Fruit fly (Drosophila melanogaster) whole organism, pupa: Measurements from ENCODE around the gene CG15252.

ENCODE experiments used
- CG12605 ChIP-seq: fragments of 200-800 bp; sonication (Bioruptor generic); IDR thresholded peaks from 2 replicates; pipeline ENCODE4 v1.3.6; 2022; ENCODE audit warnings: missing biosample characterization, missing genetic modification characterization
- CG13204 ChIP-seq: fragments of 200-800 bp; sonication (Bioruptor generic); optimal IDR thresholded peaks from 2 replicates; lab custom pipeline; 2018; ENCODE audit warnings: missing biosample characterization, mild to moderate bottlenecking, missing genetic modification characterization, moderate library complexity
- CG15710 ChIP-seq: fragments of 200-800 bp; sonication (Bioruptor generic); optimal IDR thresholded peaks from 2 replicates; lab custom pipeline; 2018; ENCODE audit warnings: missing biosample characterization, mild to moderate bottlenecking, missing genetic modification characterization, moderate library complexity
- CG17806 ChIP-seq: fragments of 200-800 bp; sonication (Bioruptor generic); optimal IDR thresholded peaks from 2 replicates; lab custom pipeline; 2018; ENCODE audit warnings: missing biosample characterization, mild to moderate bottlenecking, missing genetic modification characterization, moderate library complexity
- CG4496 ChIP-seq: fragments of 200-800 bp; sonication (Bioruptor generic); IDR thresholded peaks from 3 replicates; pipeline ENCODE4 v1.3.6; 2022; ENCODE audit warnings: missing biosample characterization, missing genetic modification characterization
- D1 ChIP-seq: fragments of 200-800 bp; sonication (Bioruptor generic); optimal IDR thresholded peaks from 2 replicates; lab custom pipeline; 2018; ENCODE audit warnings: missing biosample characterization, mild to moderate bottlenecking, missing genetic modification characterization, moderate library complexity
- EcR ChIP-seq: fragments of 200-800 bp; sonication (Bioruptor generic); optimal IDR thresholded peaks from 3 replicates; lab custom pipeline; 2019; ENCODE audit warnings: missing biosample characterization, missing genetic modification characterization, mild to moderate bottlenecking, moderate library complexity, missing genetic modification reagents
- Ets98B ChIP-seq: fragments of 200-800 bp; sonication (Bioruptor generic); IDR thresholded peaks from 2 replicates; pipeline ENCODE4 v1.3.6; 2022; ENCODE audit warnings: missing biosample characterization, missing genetic modification characterization
- Pif1B ChIP-seq: fragments of 200-800 bp; sonication (Bioruptor generic); optimal IDR thresholded peaks from 3 replicates; lab custom pipeline; 2016; ENCODE audit warnings: missing biosample characterization, missing genetic modification characterization
- fd96Ca ChIP-seq: fragments of 200-800 bp; sonication (Bioruptor generic); IDR thresholded peaks from 3 replicates; pipeline ENCODE4 v1.3.6; 2022; ENCODE audit warnings: missing biosample characterization, missing genetic modification characterization
- rn ChIP-seq: fragments of 200-800 bp; sonication (Bioruptor generic); IDR thresholded peaks from 2 replicates; pipeline ENCODE4 v1.3.6; 2022; ENCODE audit warnings: missing biosample characterization, missing genetic modification characterization

dm6 chrX:9989154-9989787 lies 8.9 kb upstream of the CG15252 start, which contains the start of gene CG32694:
- TF ChIP-seq D1 (no peak), CG15710 (tag; lab: Kevin White, UChicago) (no peak), rn (GFP tag; lab: Robert Waterston, UW) (no peak), Pif1B (GFP tag; lab: Kevin White, UChicago) (no peak), EcR (no peak), CG17806 (tag; lab: Kevin White, UChicago) (no peak), CG12605 (no peak), Ets98B (GFP tag; lab: Robert Waterston, UW) (peak; percentile 34; the same call in 1 of the 2 replicates), CG13204 (GFP tag; lab: Kevin White, UChicago) (peak; percentile 53), CG4496 (GFP tag; lab: Robert Waterston, UW) (no peak), fd96Ca (GFP tag; lab: Robert Waterston, UW) (no peak)
